Fruit fly (Drosophila melanogaster): Measurements from ENCODE around the gene CG14445.
A peak's percentile ranks its signal among the peaks of the same experiment; 100 is the strongest.

The CG14445 gene

DNA sequence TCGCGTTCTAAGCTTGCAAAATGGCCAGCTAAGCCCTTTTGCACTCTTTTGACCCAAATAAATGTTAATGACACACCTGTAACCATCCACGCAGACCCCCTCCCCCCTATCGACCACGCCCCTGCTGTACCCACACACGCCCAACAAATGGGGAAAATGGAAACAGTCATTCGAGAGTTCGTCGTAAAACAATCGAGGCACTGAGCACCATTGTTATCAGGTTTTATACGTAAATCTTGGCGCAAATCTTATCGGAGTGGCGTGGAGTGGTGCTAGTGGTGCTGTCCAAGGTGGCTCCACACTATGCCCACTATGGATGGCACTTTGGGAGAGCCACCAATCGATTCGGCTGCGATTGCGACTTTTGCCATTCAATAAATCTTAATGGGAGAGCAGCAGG, 27.3 kb downstream of the CG14445 start (continued):
- TF ChIP-seq GATAe (GFP tag; conservative IDR thresholded peaks at IDR 0.05) (peak; percentile 52; the same call in 1 of the 2 replicates), HLHmδ (GFP tag; optimal IDR thresholded peaks at IDR 0.05) (no peak), zen2 (GFP tag; IDR thresholded peaks at IDR 0.05; ENCODE audit: partially characterized antibody) (no peak), exex (tag; optimal IDR thresholded peaks at IDR 0.05) (peak; percentile 70), crp (GFP tag; optimal IDR thresholded peaks at IDR 0.05) (no peak), mirr (GFP tag; optimal IDR thresholded peaks at IDR 0.05) (peak; percentile 81), CG8290 (GFP tag; optimal IDR thresholded peaks at IDR 0.05) (no peak), CG8290 (tag; optimal IDR thresholded peaks at IDR 0.05) (peak in 1 of 2 experiments; percentile 46), CG4360 (GFP tag; IDR thresholded peaks at IDR 0.05) (no peak), ftz-f1 (GFP tag; optimal IDR thresholded peaks at IDR 0.05) (peak; percentile 45), crol (GFP tag; IDR thresholded peaks at IDR 0.05) (no peak; the same call in 1 of the 2 replicates), CG10543 (GFP tag; optimal IDR thresholded peaks at IDR 0.05) (peak; percentile 19), Awh (GFP tag; IDR thresholded peaks at IDR 0.05) (no peak), grn (GFP tag; optimal IDR thresholded peaks at IDR 0.05) (peak; percentile 87), cwo (GFP tag; optimal IDR thresholded peaks at IDR 0.05) (peak; percentile 54), CG7839 (tag; optimal IDR thresholded peaks at IDR 0.05) (no peak), CG15073 (GFP tag; optimal IDR thresholded peaks at IDR 0.05) (no peak), nerfin-2 (GFP tag; IDR thresholded peaks at IDR 0.05; ENCODE audit: partially characterized antibody) (no peak), CoRest (tag; optimal IDR thresholded peaks at IDR 0.05) (no peak), Med (GFP tag) (peak; percentile 30), cato (GFP tag; optimal IDR thresholded peaks at IDR 0.05; ENCODE audit: borderline replicate concordance) (no peak), scrt (GFP tag; optimal IDR thresholded peaks at IDR 0.05) (peak; percentile 21), slbo (GFP tag; IDR thresholded peaks at IDR 0.05) (no peak), Hey (tag; optimal IDR thresholded peaks at IDR 0.05) (peak; percentile 16)

DNA sequence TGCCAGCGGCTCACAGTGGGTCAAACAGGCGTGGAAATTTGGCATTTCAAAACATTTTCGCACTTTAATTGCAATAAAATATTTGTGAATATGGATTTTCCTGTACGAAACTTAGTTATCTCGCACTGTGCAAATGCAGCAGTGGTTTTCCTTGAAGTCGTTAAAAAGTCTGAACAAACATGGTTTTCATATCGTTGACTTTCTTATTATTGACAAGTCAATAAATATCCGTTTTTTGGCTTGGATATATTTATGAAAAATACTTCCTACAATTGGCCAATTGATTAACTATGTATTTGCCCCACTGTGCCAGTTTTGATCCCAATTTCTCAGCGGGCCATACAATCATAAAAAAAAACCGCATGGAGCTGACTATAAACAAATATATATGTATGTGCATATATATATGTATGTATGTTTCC, 28.4 kb downstream of the CG14445 start:
- peak; percentile 81 for TF ChIP-seq CG9932 (GFP tag; IDR thresholded peaks at IDR 0.05)
- TF ChIP-seq Hmr (GFP tag; optimal IDR thresholded peaks at IDR 0.05) = peak; percentile 96
- TF ChIP-seq sna (GFP tag; IDR thresholded peaks at IDR 0.05; ENCODE audit: partially characterized antibody) = 0 out of 2 replicates have a peak, but pooled peaks have one; percentile 33
- TF ChIP-seq CG34376 (GFP tag; optimal IDR thresholded peaks at IDR 0.05) = peak; percentile 86
- TF ChIP-seq rib (GFP tag; IDR thresholded peaks at IDR 0.05) = peak; percentile 82
- peak; percentile 91 for TF ChIP-seq CG9817 (tag; optimal IDR thresholded peaks at IDR 0.05)
- peak; percentile 92 for TF ChIP-seq CG10462 (GFP tag; optimal IDR thresholded peaks at IDR 0.05)
- peak; percentile 50 for TF ChIP-seq CG10431 (GFP tag; optimal IDR thresholded peaks at IDR 0.05)
- peak; percentile 94 for TF ChIP-seq ase (GFP tag; IDR thresholded peaks at IDR 0.05)
- peak; percentile 97 for TF ChIP-seq CG2678 (tag; optimal IDR thresholded peaks at IDR 0.05)
- peak; percentile 91 for TF ChIP-seq CG14014 (GFP tag; IDR thresholded peaks at IDR 0.05)
- peak; percentile 33 for TF ChIP-seq corto (GFP tag; optimal IDR thresholded peaks at IDR 0.05)
- peak; percentile 93 for TF ChIP-seq slbo (GFP tag; IDR thresholded peaks at IDR 0.05)
- TF ChIP-seq CG12391 (tag; optimal IDR thresholded peaks at IDR 0.05) = peak; percentile 96
- peak; percentile 97 for TF ChIP-seq CG1529 (GFP tag; optimal IDR thresholded peaks at IDR 0.05)
- TF ChIP-seq HLH4C (GFP tag; IDR thresholded peaks at IDR 0.05; ENCODE audit: partially characterized antibody) = no peak; the same call in 2 of the 3 replicates
- peak; percentile 96 for TF ChIP-seq CG12104 (GFP tag; optimal IDR thresholded peaks at IDR 0.05)
- no peak for TF ChIP-seq usp (GFP tag; optimal IDR thresholded peaks at IDR 0.05)
- peak; percentile 31 for TF ChIP-seq abd-A (tag; optimal IDR thresholded peaks at IDR 0.05)
- TF ChIP-seq CG11093 (GFP tag; IDR thresholded peaks at IDR 0.05) = peak; percentile 91
- TF ChIP-seq CG11398 (GFP tag; optimal IDR thresholded peaks at IDR 0.05) = peak; percentile 89
- TF ChIP-seq CG1832 (GFP tag; optimal IDR thresholded peaks at IDR 0.05) = no peak
- TF ChIP-seq cas (GFP tag; IDR thresholded peaks at IDR 0.05) = peak; percentile 90
- TF ChIP-seq CoRest (tag; optimal IDR thresholded peaks at IDR 0.05) = peak; percentile 98
- TF ChIP-seq Max (GFP tag; optimal IDR thresholded peaks at IDR 0.05) = peak; percentile 97
- TF ChIP-seq B-H2 (GFP tag; optimal IDR thresholded peaks at IDR 0.05) = peak; percentile 67
- peak; percentile 81; the same call in 2 of the 3 replicates for TF ChIP-seq CG2199 (GFP tag; IDR thresholded peaks at IDR 0.05)
- TF ChIP-seq CG12219 (GFP tag; optimal IDR thresholded peaks at IDR 0.05) = peak; percentile 95

All from whole organism, embryonic.